Worm (Caenorhabditis elegans): ENCODE measurements around the gene col-88.

col-88 gene

ce11 chrIII:89155-89554 lies 48.3 kb downstream of the col-88 start (continued):
- peak; percentile 70 for TF ChIP-seq nhr-47 (tag; optimal IDR thresholded peaks at IDR 0.05)
